Fruit fly (Drosophila melanogaster): ENCODE data around the gene CHOp24.

DNA sequence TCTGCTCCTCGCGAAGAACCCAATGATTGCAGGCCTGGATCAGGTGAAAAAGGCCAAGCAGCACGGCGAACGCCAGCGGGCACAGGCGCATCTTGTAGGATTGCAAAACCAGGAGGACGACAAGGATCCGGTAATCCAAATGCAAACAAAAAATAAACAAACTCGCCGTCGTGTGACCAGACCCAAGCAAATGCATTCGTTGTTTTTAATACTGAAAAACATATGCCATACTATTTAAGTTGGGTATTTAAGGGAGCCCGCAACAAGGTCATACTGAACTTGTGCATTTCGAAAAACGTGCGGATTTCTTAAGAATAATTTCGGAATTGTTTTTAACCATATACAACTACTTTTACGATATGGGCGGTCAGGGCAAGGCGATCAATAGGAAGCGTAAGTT, 11.0 kb downstream of the CHOp24 start, which contains the start of the genes CG11436 and CG3527:
- TF ChIP-seq Rel (GFP tag; optimal IDR thresholded peaks at IDR 0.05) (no peak), Rel (tag; optimal IDR thresholded peaks at IDR 0.05) (no peak), Vsx2 (GFP tag; optimal IDR thresholded peaks at IDR 0.05; ENCODE audit: partially characterized antibody) (no peak), Hnf4 (GFP tag; optimal IDR thresholded peaks at IDR 0.05) (no peak), Myc (optimal IDR thresholded peaks at IDR 0.05) (no peak)
